Fruit fly (Drosophila melanogaster): ENCODE results near the gene Gal.
A peak's percentile ranks its signal among the peaks of the same experiment; 100 is the strongest.

Gal gene

dm6 chr2L:5997609-5998229 is 8.9 kb downstream of the Gal start (continued):
- TF ChIP-seq CG8765 (GFP tag; IDR thresholded peaks at IDR 0.05) (peak; percentile 28; the same call in 1 of the 2 replicates), CG32772 (GFP tag; IDR thresholded peaks at IDR 0.05) (no peak), da (GFP tag; optimal IDR thresholded peaks at IDR 0.05) (no peak), Oli (tag; optimal IDR thresholded peaks at IDR 0.05) (peak; percentile 34), croc (GFP tag; conservative IDR thresholded peaks at IDR 0.05) (no peak), Ets97D (GFP tag; optimal IDR thresholded peaks at IDR 0.05) (peak; percentile 97), Lim3 (GFP tag; IDR thresholded peaks at IDR 0.05) (no peak), CG4360 (GFP tag; IDR thresholded peaks at IDR 0.05) (peak; percentile 56; the same call in 1 of the 2 replicates), hb (GFP tag; IDR thresholded peaks at IDR 0.05; ENCODE audit: partially characterized antibody) (no peak), CG11723 (GFP tag; optimal IDR thresholded peaks at IDR 0.05) (peak; percentile 78), CG3838 (GFP tag; optimal IDR thresholded peaks at IDR 0.05) (no peak), CG4282 (GFP tag; optimal IDR thresholded peaks at IDR 0.05) (no peak), scrt (GFP tag; optimal IDR thresholded peaks at IDR 0.05) (peak; percentile 70), sqz (GFP tag; optimal IDR thresholded peaks at IDR 0.05) (peak; percentile 45), vnd (GFP tag; IDR thresholded peaks at IDR 0.05; ENCODE audit: partially characterized antibody) (no peak), CG4854 (GFP tag; optimal IDR thresholded peaks at IDR 0.05) (no peak), CG7357 (GFP tag; IDR thresholded peaks at IDR 0.05) (no peak), so (GFP tag; IDR thresholded peaks at IDR 0.05) (no peak), luna (GFP tag; optimal IDR thresholded peaks at IDR 0.05) (no peak), CG16815 (GFP tag; optimal IDR thresholded peaks at IDR 0.05) (no peak), zen2 (GFP tag; IDR thresholded peaks at IDR 0.05; ENCODE audit: partially characterized antibody) (no peak), CG10209 (GFP tag; optimal IDR thresholded peaks at IDR 0.05) (peak; percentile 24), Fer2 (tag; optimal IDR thresholded peaks at IDR 0.05) (peak; percentile 50), her (GFP tag; optimal IDR thresholded peaks at IDR 0.05) (no peak), CG1529 (GFP tag; optimal IDR thresholded peaks at IDR 0.05) (peak; percentile 40), E2f1 (GFP tag; IDR thresholded peaks at IDR 0.05) (no peak), zfh1 (GFP tag; IDR thresholded peaks at IDR 0.05) (peak; percentile 5; the same call in 1 of the 3 replicates), br (optimal IDR thresholded peaks at IDR 0.05) (no peak), CG8359 (GFP tag; optimal IDR thresholded peaks at IDR 0.05; ENCODE audit: borderline replicate concordance) (peak; percentile 73), gce (GFP tag; IDR thresholded peaks at IDR 0.05) (peak; percentile 37; the same call in 1 of the 3 replicates), CG14667 (GFP tag; IDR thresholded peaks at IDR 0.05) (no peak), NC2β (GFP tag; optimal IDR thresholded peaks at IDR 0.05) (no peak), sr (GFP tag; IDR thresholded peaks at IDR 0.05) (0 out of 3 replicates have a peak, but pooled peaks have one; percentile 4), zen (tag; optimal IDR thresholded peaks at IDR 0.05) (no peak), Myb (GFP tag; optimal IDR thresholded peaks at IDR 0.05) (no peak), CG13775 (GFP tag; optimal IDR thresholded peaks at IDR 0.05) (peak; percentile 20), CG9609 (GFP tag; optimal IDR thresholded peaks at IDR 0.05) (no peak), dm (GFP tag; optimal IDR thresholded peaks at IDR 0.05) (no peak), hth (optimal IDR thresholded peaks at IDR 0.05) (no peak), lbe (GFP tag; optimal IDR thresholded peaks at IDR 0.05) (no peak), CG30431 (GFP tag; optimal IDR thresholded peaks at IDR 0.05) (no peak), Abd-B (GFP tag; optimal IDR thresholded peaks at IDR 0.05) (no peak), ham (GFP tag; IDR thresholded peaks at IDR 0.05) (no peak), ssp (GFP tag; IDR thresholded peaks at IDR 0.05) (no peak), CG8944 (GFP tag; optimal IDR thresholded peaks at IDR 0.05) (no peak), lilli (GFP tag; optimal IDR thresholded peaks at IDR 0.05) (no peak), en (GFP tag; optimal IDR thresholded peaks at IDR 0.05) (peak; percentile 13), CG8388 (GFP tag; optimal IDR thresholded peaks at IDR 0.05) (peak; percentile 57), CG17612 (GFP tag; IDR thresholded peaks at IDR 0.05) (no peak), CG5180 (GFP tag; optimal IDR thresholded peaks at IDR 0.05) (peak; percentile 72), HHEX (GFP tag; optimal IDR thresholded peaks at IDR 0.05) (peak; percentile 77)

All from whole organism, embryonic.